Fruit fly (Drosophila melanogaster) whole organism, embryonic: ENCODE data around the gene Pvf2.

ENCODE experiments used
- Asciz ChIP-seq: fragments of 200-800 bp; sonication (Bioruptor generic); optimal IDR thresholded peaks from 2 replicates; lab custom pipeline; 2017; ENCODE audit warnings: missing biosample characterization, mild to moderate bottlenecking, missing genetic modification characterization, missing genetic modification reagents
- Atf6 ChIP-seq: fragments of 200-800 bp; sonication (Bioruptor generic); IDR thresholded peaks from 2 replicates; pipeline ENCODE4 v1.3.6; 2022; ENCODE audit warnings: missing biosample characterization, missing genetic modification characterization
- B-H1 ChIP-seq: fragments of 200-800 bp; sonication (Bioruptor generic); IDR thresholded peaks from 3 replicates; pipeline ENCODE4 v1.3.6; 2022; ENCODE audit warnings: missing biosample characterization, missing genetic modification characterization
- BtbVII ChIP-seq: fragments of 200-800 bp; sonication (Bioruptor generic); optimal IDR thresholded peaks from 3 replicates; lab custom pipeline; 2017; ENCODE audit warnings: missing biosample characterization, mild to moderate bottlenecking, missing genetic modification characterization
- CG10267 ChIP-seq: fragments of 200-800 bp; sonication (Bioruptor generic); optimal IDR thresholded peaks from 2 replicates; lab custom pipeline; 2018; ENCODE audit warnings: missing biosample characterization, mild to moderate bottlenecking, missing genetic modification characterization, moderate library complexity
- CG11398 ChIP-seq: fragments of 200-800 bp; sonication (Bioruptor generic); optimal IDR thresholded peaks from 2 replicates; lab custom pipeline; 2016; ENCODE audit warnings: missing biosample characterization, missing genetic modification characterization
- CG12071 ChIP-seq: fragments of 200-800 bp; sonication (Bioruptor generic); optimal IDR thresholded peaks from 3 replicates; lab custom pipeline; 2018; ENCODE audit warnings: missing biosample characterization, mild to moderate bottlenecking, missing genetic modification characterization
- CG13624 ChIP-seq: fragments of 200-800 bp; sonication (Bioruptor generic); optimal IDR thresholded peaks from 2 replicates; lab custom pipeline; 2016; ENCODE audit warnings: missing biosample characterization, missing genetic modification characterization
- CG15269 ChIP-seq: fragments of 200-800 bp; sonication (Bioruptor generic); optimal IDR thresholded peaks from 2 replicates; lab custom pipeline; 2018; ENCODE audit warnings: missing biosample characterization, mild to moderate bottlenecking, missing genetic modification characterization, moderate library complexity
- CG16863 ChIP-seq: fragments of 200-800 bp; sonication (Bioruptor generic); optimal IDR thresholded peaks from 3 replicates; lab custom pipeline; 2016; ENCODE audit warnings: missing biosample characterization, missing genetic modification characterization
- CG1832 ChIP-seq: fragments of 200-800 bp; sonication (Bioruptor generic); optimal IDR thresholded peaks from 2 replicates; lab custom pipeline; 2017; ENCODE audit warnings: missing biosample characterization, mild to moderate bottlenecking, missing genetic modification characterization, inconsistent platforms
- CG18599 ChIP-seq: fragments of 200-800 bp; sonication (Bioruptor generic); optimal IDR thresholded peaks from 3 replicates; lab custom pipeline; 2017; ENCODE audit warnings: missing biosample characterization, missing genetic modification characterization, mild to moderate bottlenecking, moderate library complexity, missing genetic modification reagents
- CG18764 ChIP-seq: fragments of 200-800 bp; sonication (Bioruptor generic); optimal IDR thresholded peaks from 3 replicates; lab custom pipeline; 2016; ENCODE audit warnings: missing biosample characterization, missing genetic modification characterization
- CG2120 ChIP-seq: fragments of 200-800 bp; sonication (Bioruptor generic); optimal IDR thresholded peaks from 3 replicates; lab custom pipeline; 2016; ENCODE audit warnings: missing biosample characterization, missing genetic modification characterization
- CG4424 ChIP-seq: fragments of 200-800 bp; sonication (Bioruptor generic); optimal IDR thresholded peaks from 3 replicates; lab custom pipeline; 2016; ENCODE audit warnings: missing biosample characterization, missing genetic modification characterization
- CG4820 ChIP-seq: fragments of 200-800 bp; sonication (Bioruptor generic); optimal IDR thresholded peaks from 3 replicates; lab custom pipeline; 2016; ENCODE audit warnings: missing biosample characterization, missing genetic modification characterization
- CG5953 ChIP-seq: fragments of 200-800 bp; sonication (Bioruptor generic); IDR thresholded peaks from 2 replicates; pipeline ENCODE4 v1.3.6; 2022; ENCODE audit warnings: missing biosample characterization, missing genetic modification characterization
- CG6854 ChIP-seq: fragments of 200-800 bp; sonication (Bioruptor generic); optimal IDR thresholded peaks from 3 replicates; lab custom pipeline; 2017; ENCODE audit warnings: missing biosample characterization, mild to moderate bottlenecking, missing genetic modification characterization
- CG7928 ChIP-seq: fragments of 200-800 bp; sonication (Bioruptor generic); optimal IDR thresholded peaks from 2 replicates; lab custom pipeline; 2017; ENCODE audit warnings: missing biosample characterization, mild to moderate bottlenecking, missing genetic modification characterization
- CG8290 ChIP-seq, 3 experiments: fragments of 200-800 bp; sonication (Bioruptor generic); optimal IDR thresholded peaks; 2 replicates each; lab custom pipeline; 2016 to 2019; ENCODE audit warnings: missing biosample characterization in 3 of 3, missing genetic modification characterization in 3 of 3, mild to moderate bottlenecking in 2 of 3, moderate library complexity in 1 of 3
- CG8359 ChIP-seq: fragments of 200-800 bp; sonication (Bioruptor generic); optimal IDR thresholded peaks from 2 replicates; lab custom pipeline; 2017; ENCODE audit warnings: missing biosample characterization, mild to moderate bottlenecking, missing genetic modification characterization, borderline replicate concordance
- CG8944 ChIP-seq: fragments of 200-800 bp; sonication (Bioruptor generic); optimal IDR thresholded peaks from 3 replicates; lab custom pipeline; 2016; ENCODE audit warnings: missing biosample characterization, missing genetic modification characterization
- CG9797 ChIP-seq: fragments of 200-800 bp; sonication (Bioruptor generic); optimal IDR thresholded peaks from 3 replicates; lab custom pipeline; 2018; ENCODE audit warnings: missing biosample characterization, mild to moderate bottlenecking, missing genetic modification characterization
- CHES-1-like ChIP-seq: fragments of 200-800 bp; sonication (Bioruptor generic); optimal IDR thresholded peaks from 2 replicates; lab custom pipeline; 2016; ENCODE audit warnings: missing biosample characterization, missing genetic modification characterization
- Dek ChIP-seq: fragments of 200-800 bp; sonication (Bioruptor generic); optimal IDR thresholded peaks from 3 replicates; lab custom pipeline; 2019; ENCODE audit warnings: missing biosample characterization, mild to moderate bottlenecking, missing genetic modification characterization, moderate library complexity
- ERR ChIP-seq: fragments of 200-800 bp; sonication (Bioruptor generic); optimal IDR thresholded peaks from 2 replicates; lab custom pipeline; 2016; ENCODE audit warnings: missing biosample characterization, missing genetic modification characterization
- Elba2 ChIP-seq: fragments of 200-800 bp; sonication (Bioruptor generic); optimal IDR thresholded peaks from 3 replicates; lab custom pipeline; 2016; ENCODE audit warnings: missing biosample characterization, missing genetic modification characterization
- Fer3 ChIP-seq: fragments of 200-800 bp; sonication (Bioruptor generic); optimal IDR thresholded peaks from 2 replicates; lab custom pipeline; 2018; ENCODE audit warnings: missing biosample characterization, mild to moderate bottlenecking, missing genetic modification characterization, moderate library complexity
- HHEX ChIP-seq: fragments of 200-800 bp; sonication (Bioruptor generic); optimal IDR thresholded peaks from 3 replicates; lab custom pipeline; 2017; ENCODE audit warnings: missing biosample characterization, mild to moderate bottlenecking, missing genetic modification characterization, missing genetic modification reagents
- Hey ChIP-seq: fragments of 200-800 bp; sonication (Bioruptor generic); optimal IDR thresholded peaks from 3 replicates; lab custom pipeline; 2018; ENCODE audit warnings: missing biosample characterization, mild to moderate bottlenecking, missing genetic modification characterization
- Lpt ChIP-seq: fragments of >200 bp; optimal IDR thresholded peaks from 2 replicates; lab custom pipeline; 2018; ENCODE audit warnings: missing biosample characterization, missing genetic modification characterization
- Oli ChIP-seq: fragments of 200-800 bp; sonication (Bioruptor generic); optimal IDR thresholded peaks from 2 replicates; lab custom pipeline; 2018; ENCODE audit warnings: missing biosample characterization, mild to moderate bottlenecking, missing genetic modification characterization, moderate library complexity
- Rfx ChIP-seq: fragments of 200-800 bp; sonication (Bioruptor generic); IDR thresholded peaks from 2 replicates; pipeline ENCODE4 v1.3.6; 2022; ENCODE audit warnings: missing biosample characterization, missing genetic modification characterization
- Sin3A ChIP-seq: fragments of >200 bp; optimal IDR thresholded peaks from 2 replicates; lab custom pipeline; 2018
- Sry-δ ChIP-seq: fragments of 200-800 bp; sonication (Bioruptor generic); optimal IDR thresholded peaks from 2 replicates; lab custom pipeline; 2016; ENCODE audit warnings: missing biosample characterization, missing genetic modification characterization
- bbx ChIP-seq: fragments of 200-800 bp; sonication (Bioruptor generic); IDR thresholded peaks from 2 replicates; pipeline ENCODE4 v1.3.6; 2022; ENCODE audit warnings: missing biosample characterization, missing genetic modification characterization; ENCODE audit not compliant: partially characterized antibody
- bcd ChIP-seq: fragments of 200-800 bp; sonication (Bioruptor generic); optimal IDR thresholded peaks from 2 replicates; lab custom pipeline; 2017; ENCODE audit warnings: missing biosample characterization, mild to moderate bottlenecking, missing genetic modification characterization
- ci ChIP-seq: fragments of 200-800 bp; sonication (Bioruptor generic); IDR thresholded peaks from 3 replicates; pipeline ENCODE4 v1.3.6; 2022; ENCODE audit warnings: missing biosample characterization, missing genetic modification characterization
- dmrt11E ChIP-seq: fragments of 200-800 bp; sonication (Bioruptor generic); optimal IDR thresholded peaks from 3 replicates; lab custom pipeline; 2018; ENCODE audit warnings: missing biosample characterization, mild to moderate bottlenecking, missing genetic modification characterization, moderate library complexity
- ewg ChIP-seq: fragments of 200-800 bp; sonication (Bioruptor generic); optimal IDR thresholded peaks from 3 replicates; lab custom pipeline; 2017; ENCODE audit warnings: mild to moderate bottlenecking, missing biosample characterization, missing genetic modification reagents, missing genetic modification characterization
- fru ChIP-seq: fragments of >200 bp; optimal IDR thresholded peaks from 2 replicates; lab custom pipeline; 2017
- gce ChIP-seq: fragments of 200-800 bp; sonication (Bioruptor generic); IDR thresholded peaks from 3 replicates; pipeline ENCODE4 v1.3.6; 2022; ENCODE audit warnings: missing biosample characterization, missing genetic modification characterization
- nau ChIP-seq: fragments of 200-800 bp; sonication (Bioruptor generic); optimal IDR thresholded peaks from 3 replicates; lab custom pipeline; 2017; ENCODE audit warnings: missing biosample characterization, mild to moderate bottlenecking, missing genetic modification characterization, missing genetic modification reagents
- org-1 ChIP-seq: fragments of 200-800 bp; sonication (Bioruptor generic); optimal IDR thresholded peaks from 2 replicates; lab custom pipeline; 2017; ENCODE audit warnings: missing biosample characterization, missing genetic modification characterization
- pita ChIP-seq: fragments of 200-800 bp; sonication (Bioruptor generic); optimal IDR thresholded peaks from 2 replicates; lab custom pipeline; 2017; ENCODE audit warnings: missing biosample characterization, mild to moderate bottlenecking, missing genetic modification characterization
- pzg ChIP-seq: fragments of 200-800 bp; sonication (Bioruptor generic); optimal IDR thresholded peaks from 3 replicates; lab custom pipeline; 2018; ENCODE audit warnings: missing biosample characterization, mild to moderate bottlenecking, missing genetic modification characterization, moderate library complexity
- slbo ChIP-seq: fragments of 200-800 bp; sonication (Bioruptor generic); IDR thresholded peaks from 2 replicates; pipeline ENCODE4 v1.3.6; 2022; ENCODE audit warnings: missing biosample characterization, missing genetic modification characterization
- slp2 ChIP-seq: fragments of 200-800 bp; sonication (Bioruptor generic); optimal IDR thresholded peaks from 2 replicates; lab custom pipeline; 2016; ENCODE audit warnings: missing biosample characterization, missing genetic modification characterization
- tll ChIP-seq, 2 experiments: fragments of 200-800 bp in 1 of 2; fragments of >200 bp in 1 of 2; sonication (Bioruptor generic) in 1 of 2; optimal IDR thresholded peaks; 2 replicates each; lab custom pipeline; 2017 to 2019; ENCODE audit warnings: missing biosample characterization in 2 of 2, missing genetic modification characterization in 2 of 2, mild to moderate bottlenecking in 1 of 2, moderate library complexity in 1 of 2

The Pvf2 gene

dm6 chr2L:7043039-7043905 lies 41.2 kb downstream of the Pvf2 start (continued):
- TF ChIP-seq dmrt11E (tag; lab: Kevin White, UChicago) (peak; percentile 52), Sry-δ (no peak), ewg (peak; percentile 23), Dek (tag; lab: Kevin White, UChicago) (no peak), CG1832 (GFP tag; lab: Kevin White, UChicago) (no peak), bcd (GFP tag; lab: Kevin White, UChicago) (no peak), B-H1 (peak; percentile 9; the same call in 1 of the 3 replicates), org-1 (GFP tag; lab: Kevin White, UChicago) (no peak), CG8944 (peak; percentile 17), CG4424 (no peak), CG16863 (GFP tag; lab: Kevin White, UChicago) (peak; percentile 46), bbx (no peak), CHES-1-like (GFP tag; lab: Kevin White, UChicago) (no peak), CG8359 (GFP tag; lab: Kevin White, UChicago) (no peak), CG9797 (GFP tag; lab: Kevin White, UChicago) (no peak), CG6854 (peak; percentile 8), CG15269 (no peak), ERR (GFP tag; lab: Kevin White, UChicago) (no peak), Atf6 (GFP tag; lab: Robert Waterston, UW) (no peak), HHEX (no peak), Rfx (GFP tag; lab: Robert Waterston, UW) (peak; percentile 40; the same call in 1 of the 2 replicates), Asciz (GFP tag; lab: Kevin White, UChicago) (no peak), CG10267 (no peak), slp2 (GFP tag; lab: Kevin White, UChicago) (no peak), CG13624 (no peak), CG8290 (GFP tag; optimal IDR thresholded peaks at IDR 0.05; lab: Kevin White, UChicago) (no peak), CG8290 (tag; optimal IDR thresholded peaks at IDR 0.05; lab: Kevin White, UChicago) (peak in 1 of 2 experiments; percentile 28), pita (GFP tag; lab: Kevin White, UChicago) (no peak), CG12071 (GFP tag; lab: Kevin White, UChicago) (no peak), Sin3A (lab: Kevin White, UChicago) (no peak), CG4820 (no peak), ci (GFP tag; lab: Robert Waterston, UW) (peak; percentile 84), tll (GFP tag; optimal IDR thresholded peaks at IDR 0.05; lab: Kevin White, UChicago) (peak in 1 of 2 experiments; percentile 76), CG7928 (GFP tag; lab: Kevin White, UChicago) (no peak), nau (no peak), CG2120 (GFP tag; lab: Kevin White, UChicago) (peak; percentile 35), CG18764 (GFP tag; lab: Kevin White, UChicago) (no peak), Oli (tag; lab: Kevin White, UChicago) (peak; percentile 32), Lpt (GFP tag; lab: Kevin White, UChicago) (no peak), CG5953 (GFP tag; lab: Robert Waterston, UW) (0 out of 2 replicates have a peak, but pooled peaks have one; percentile 9), Elba2 (GFP tag; lab: Kevin White, UChicago) (no peak), slbo (GFP tag; lab: Robert Waterston, UW) (no peak), BtbVII (GFP tag; lab: Kevin White, UChicago) (no peak), pzg (GFP tag; lab: Kevin White, UChicago) (no peak), Hey (tag; lab: Kevin White, UChicago) (peak; percentile 30), CG11398 (GFP tag; lab: Kevin White, UChicago) (peak; percentile 37), fru (no peak), gce (GFP tag; lab: Robert Waterston, UW) (no peak), CG18599 (peak; percentile 27), Fer3 (no peak)
